Fruit fly (Drosophila melanogaster): ENCODE results near the gene twin.
A peak's percentile ranks its signal among the peaks of the same experiment; 100 is the strongest.

The twin gene

DNA sequence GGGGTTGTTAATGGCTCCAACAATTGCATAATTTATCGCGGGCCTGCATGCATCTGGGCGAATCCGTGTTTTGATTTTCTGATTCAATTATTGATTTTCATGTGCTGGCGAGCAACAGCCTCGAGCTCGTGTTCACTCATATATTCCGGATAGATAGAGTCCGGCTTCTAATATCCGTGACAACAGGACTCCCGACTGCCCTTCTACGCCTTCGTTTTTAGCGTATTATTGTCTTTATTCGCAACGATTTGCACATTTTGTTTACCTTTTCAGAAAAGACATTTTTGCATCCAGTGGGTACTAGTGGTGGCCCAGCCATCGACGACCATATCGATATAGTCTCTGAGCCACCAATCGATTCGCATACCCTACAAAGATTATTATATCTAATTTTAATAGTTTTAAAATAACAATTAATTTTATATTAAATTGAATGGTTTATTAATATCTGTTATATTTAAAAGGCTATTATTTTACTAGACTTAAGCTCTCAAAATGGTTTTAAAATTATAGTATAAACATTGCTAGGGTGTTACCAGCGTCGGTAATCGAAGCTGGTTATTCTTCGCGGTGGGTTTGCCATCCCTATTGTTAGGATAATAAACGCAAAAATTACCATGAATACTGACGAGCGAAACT, 60.5 kb downstream of the twin start, which contains the start of the genes Myo95E and TBC1d7 (continued):
- TF ChIP-seq CG34224 (GFP tag; IDR thresholded peaks at IDR 0.05; ENCODE audit: partially characterized antibody), result peak; percentile 71; the same call in 2 of the 3 replicates
- TF ChIP-seq CG11085 (GFP tag; IDR thresholded peaks at IDR 0.05), result peak; percentile 73
- TF ChIP-seq sd (tag; optimal IDR thresholded peaks at IDR 0.05), result no peak
- TF ChIP-seq Poxn (GFP tag; IDR thresholded peaks at IDR 0.05), result no peak; the same call in 1 of the 2 replicates
- peak; percentile 55 for TF ChIP-seq CG13624 (GFP tag; optimal IDR thresholded peaks at IDR 0.05)
- TF ChIP-seq NFAT (GFP tag; IDR thresholded peaks at IDR 0.05), result peak; percentile 87
- peak; percentile 55; the same call in 1 of the 3 replicates for TF ChIP-seq HLH4C (GFP tag; IDR thresholded peaks at IDR 0.05; ENCODE audit: partially characterized antibody)
- TF ChIP-seq ewg (GFP tag; optimal IDR thresholded peaks at IDR 0.05), result peak; percentile 72
- TF ChIP-seq sr (GFP tag; IDR thresholded peaks at IDR 0.05), result peak; percentile 39; the same call in 1 of the 3 replicates
- TF ChIP-seq dmrt99B (tag; optimal IDR thresholded peaks at IDR 0.05), result no peak
- peak; percentile 83 for TF ChIP-seq CG31224 (GFP tag; IDR thresholded peaks at IDR 0.05)
- TF ChIP-seq exex (tag; optimal IDR thresholded peaks at IDR 0.05), result peak; percentile 53
- peak; percentile 28 for TF ChIP-seq CG3838 (GFP tag; optimal IDR thresholded peaks at IDR 0.05)
- TF ChIP-seq gce (GFP tag; IDR thresholded peaks at IDR 0.05), result peak; percentile 80; the same call in 2 of the 3 replicates
- peak; percentile 47 for TF ChIP-seq Ets97D (GFP tag; optimal IDR thresholded peaks at IDR 0.05)
- no peak for TF ChIP-seq tap (tag; optimal IDR thresholded peaks at IDR 0.05)
- peak; percentile 10 for TF ChIP-seq CG6765 (GFP tag; optimal IDR thresholded peaks at IDR 0.05)
- peak; percentile 88; the same call in 3 of the 4 replicates for TF ChIP-seq Gug (GFP tag; IDR thresholded peaks at IDR 0.05)
- no peak for TF ChIP-seq Mes4 (GFP tag; optimal IDR thresholded peaks at IDR 0.05)
- no peak for TF ChIP-seq ash1 (GFP tag; optimal IDR thresholded peaks at IDR 0.05)
- peak; percentile 42 for TF ChIP-seq CG17186 (GFP tag; optimal IDR thresholded peaks at IDR 0.05)
- peak in 1 of 2 experiments; percentile 53 for TF ChIP-seq crp (GFP tag; optimal IDR thresholded peaks at IDR 0.05)
- TF ChIP-seq CG2875 (GFP tag; optimal IDR thresholded peaks at IDR 0.05), result peak; percentile 58
- no peak for TF ChIP-seq da (GFP tag; optimal IDR thresholded peaks at IDR 0.05)
- TF ChIP-seq CG9437 (GFP tag; optimal IDR thresholded peaks at IDR 0.05), result peak; percentile 81
- no peak for TF ChIP-seq sima (GFP tag; optimal IDR thresholded peaks at IDR 0.05)
- TF ChIP-seq mirr (GFP tag; optimal IDR thresholded peaks at IDR 0.05), result no peak
- peak; percentile 79 for TF ChIP-seq CG16815 (GFP tag; optimal IDR thresholded peaks at IDR 0.05)
- peak; percentile 99 for TF ChIP-seq row (GFP tag; IDR thresholded peaks at IDR 0.05)
- TF ChIP-seq CG11504 (tag; optimal IDR thresholded peaks at IDR 0.05), result no peak
- peak; percentile 97 for TF ChIP-seq Aef1 (GFP tag; IDR thresholded peaks at IDR 0.05)
- TF ChIP-seq az2 (GFP tag; optimal IDR thresholded peaks at IDR 0.05), result peak; percentile 87
- TF ChIP-seq otp (GFP tag; IDR thresholded peaks at IDR 0.05), result peak; percentile 85
- peak; percentile 97 for TF ChIP-seq tgo (GFP tag; IDR thresholded peaks at IDR 0.05)
- peak; percentile 70 for TF ChIP-seq chn (GFP tag; optimal IDR thresholded peaks at IDR 0.05)
- peak; percentile 95 for TF ChIP-seq CG34422 (GFP tag; IDR thresholded peaks at IDR 0.05)
- peak; percentile 71 for TF ChIP-seq E2f2 (GFP tag; IDR thresholded peaks at IDR 0.05)
- no peak for TF ChIP-seq NC2α (GFP tag; optimal IDR thresholded peaks at IDR 0.05)
- TF ChIP-seq jumu (GFP tag; optimal IDR thresholded peaks at IDR 0.05), result no peak
- peak; percentile 90 for TF ChIP-seq Hr3 (GFP tag; optimal IDR thresholded peaks at IDR 0.05)
- TF ChIP-seq ap (GFP tag; IDR thresholded peaks at IDR 0.05), result peak; percentile 93
- TF ChIP-seq btn (GFP tag; optimal IDR thresholded peaks at IDR 0.05), result no peak
- peak; percentile 93 for TF ChIP-seq croc (GFP tag; conservative IDR thresholded peaks at IDR 0.05)
- TF ChIP-seq scrt (GFP tag; optimal IDR thresholded peaks at IDR 0.05), result peak; percentile 68
- TF ChIP-seq gem (tag; optimal IDR thresholded peaks at IDR 0.05), result peak; percentile 95
- peak; percentile 64 for TF ChIP-seq hbn (GFP tag; IDR thresholded peaks at IDR 0.05; ENCODE audit: partially characterized antibody)
- TF ChIP-seq CG8388 (GFP tag; optimal IDR thresholded peaks at IDR 0.05), result peak; percentile 82
- peak; percentile 50 for TF ChIP-seq ems (GFP tag; optimal IDR thresholded peaks at IDR 0.05)
- peak; percentile 55; the same call in 2 of the 3 replicates for TF ChIP-seq CG14860 (GFP tag; IDR thresholded peaks at IDR 0.05; ENCODE audit: partially characterized antibody)
- peak; percentile 89 for TF ChIP-seq CG5953 (GFP tag; IDR thresholded peaks at IDR 0.05)
